Worm (Caenorhabditis elegans) whole organism, L4 larva: ENCODE data around the gene C33A11.2.

Source experiments
- D1046.2 ChIP-seq: fragments of 200-800 bp; sonication (Bioruptor generic); IDR thresholded peaks from 2 replicates; pipeline ENCODE4 v1.3.6; 2022; ENCODE audit warnings: missing genetic modification characterization, missing compliant biosample characterization
- F49E8.2 ChIP-seq: sonication (generic microtip); optimal IDR thresholded peaks from 2 replicates; lab custom pipeline; 2016; ENCODE audit warnings: missing compliant biosample characterization, mild to moderate bottlenecking, missing genetic modification characterization, borderline replicate concordance
- R02D3.7 ChIP-seq: fragments of 150-350 bp; sonication (generic microtip); optimal IDR thresholded peaks from 3 replicates; lab custom pipeline; 2014; ENCODE audit warnings: missing biosample characterization, missing genetic modification characterization
- T26A8.4 ChIP-seq: fragments of 200-800 bp; sonication (Bioruptor generic); IDR thresholded peaks from 2 replicates; pipeline ENCODE4 v1.3.6; 2022; ENCODE audit warnings: missing genetic modification characterization, missing compliant biosample characterization
- Y105C5A.15 ChIP-seq: fragments of 200-800 bp; sonication (Bioruptor generic); IDR thresholded peaks from 2 replicates; pipeline ENCODE4 v1.3.6; 2022; ENCODE audit warnings: missing genetic modification characterization, missing compliant biosample characterization
- Y75B8A.6 ChIP-seq: fragments of 200-800 bp; sonication (Bioruptor generic); IDR thresholded peaks from 2 replicates; pipeline ENCODE4 v1.3.6; 2022; ENCODE audit warnings: missing genetic modification reagents, missing genetic modification characterization, missing compliant biosample characterization
- aly-2 ChIP-seq: sonication (generic microtip); optimal IDR thresholded peaks from 2 replicates; lab custom pipeline; 2018; ENCODE audit warnings: missing biosample characterization, missing genetic modification characterization
- ceh-62 ChIP-seq: sonication (generic microtip); optimal IDR thresholded peaks from 2 replicates; lab custom pipeline; 2017; ENCODE audit warnings: missing biosample characterization, missing genetic modification characterization
- ces-1 ChIP-seq: fragments of 150-350 bp; sonication (generic microtip); optimal IDR thresholded peaks from 4 replicates; lab custom pipeline; 2014; ENCODE audit warnings: missing biosample characterization, missing genetic modification reagents, missing genetic modification characterization
- cey-2 ChIP-seq: sonication (generic microtip); optimal IDR thresholded peaks from 3 replicates; lab custom pipeline; 2017; ENCODE audit warnings: missing genetic modification characterization, mild to moderate bottlenecking, missing compliant biosample characterization, antibody characterized with exemption, borderline replicate concordance; ENCODE audit not compliant: insufficient read depth
- ctbp-1 ChIP-seq: fragments of 200-800 bp; sonication (Bioruptor generic); IDR thresholded peaks from 2 replicates; pipeline ENCODE4 v1.3.6; 2022; ENCODE audit warnings: missing genetic modification reagents, missing genetic modification characterization, missing compliant biosample characterization
- daf-16 ChIP-seq, 3 experiments: sonication (generic microtip); optimal IDR thresholded peaks; 2 replicates each; lab custom pipeline; 2016 to 2017; ENCODE audit warnings: missing genetic modification characterization in 3 of 3, missing genetic modification reagents in 3 of 3, mild to moderate bottlenecking in 2 of 3, missing compliant biosample characterization in 2 of 3, missing biosample characterization in 1 of 3, moderate library complexity in 1 of 3
- daf-19 ChIP-seq: fragments of 200-800 bp; sonication (Bioruptor generic); conservative IDR thresholded peaks from 2 replicates; pipeline ENCODE4 v1.3.6; 2022; ENCODE audit warnings: missing genetic modification characterization, missing compliant biosample characterization
- daf-8 ChIP-seq: fragments of 200-800 bp; sonication (Bioruptor generic); IDR thresholded peaks from 2 replicates; pipeline ENCODE4 v1.3.6; 2022; ENCODE audit warnings: missing genetic modification characterization, missing compliant biosample characterization
- dmd-8 ChIP-seq: fragments of 200-800 bp; sonication (Bioruptor generic); IDR thresholded peaks from 2 replicates; pipeline ENCODE4 v1.3.6; 2022; ENCODE audit warnings: missing genetic modification characterization, missing compliant biosample characterization
- dpl-1 ChIP-seq: fragments of 150-350 bp; optimal IDR thresholded peaks from 2 replicates; lab custom pipeline; 2014; ENCODE audit warnings: missing biosample characterization, missing genetic modification reagents, missing genetic modification characterization
- dve-1 ChIP-seq: sonication (generic microtip); optimal IDR thresholded peaks from 2 replicates; lab custom pipeline; 2017; ENCODE audit warnings: antibody characterized with exemption, mild to moderate bottlenecking, missing genetic modification characterization, missing compliant biosample characterization; ENCODE audit not compliant: insufficient read depth
- egl-43 ChIP-seq: fragments of 200-800 bp; sonication (Bioruptor generic); IDR thresholded peaks from 2 replicates; pipeline ENCODE4 v1.3.6; 2022; ENCODE audit warnings: missing genetic modification reagents, missing genetic modification characterization, missing compliant biosample characterization
- hlh-30 ChIP-seq: sonication (generic microtip); optimal IDR thresholded peaks from 2 replicates; lab custom pipeline; 2017; ENCODE audit warnings: antibody characterized with exemption, mild to moderate bottlenecking, missing genetic modification characterization, missing compliant biosample characterization; ENCODE audit not compliant: insufficient read depth
- hmg-1.1 ChIP-seq: fragments of 200-800 bp; sonication (Bioruptor generic); IDR thresholded peaks from 2 replicates; pipeline ENCODE4 v1.3.6; 2022; ENCODE audit warnings: missing genetic modification reagents, missing genetic modification characterization, missing compliant biosample characterization
- lin-13 ChIP-seq: fragments of 150-350 bp; optimal IDR thresholded peaks from 2 replicates; lab custom pipeline; 2014; ENCODE audit warnings: missing biosample characterization, missing genetic modification reagents, missing genetic modification characterization
- lin-29 ChIP-seq: fragments of 200-800 bp; sonication (Bioruptor generic); IDR thresholded peaks from 2 replicates; pipeline ENCODE4 v1.3.6; 2022; ENCODE audit warnings: missing genetic modification reagents, missing genetic modification characterization, missing compliant biosample characterization
- lin-38 ChIP-seq: fragments of 200-800 bp; sonication (Bioruptor generic); IDR thresholded peaks from 2 replicates; pipeline ENCODE4 v1.3.6; 2022; ENCODE audit warnings: missing genetic modification reagents, missing genetic modification characterization, missing compliant biosample characterization
- lin-39 ChIP-seq: fragments of 150-350 bp; optimal IDR thresholded peaks from 2 replicates; lab custom pipeline; 2014; ENCODE audit warnings: missing biosample characterization, missing genetic modification reagents, missing genetic modification characterization
- lir-3 ChIP-seq: sonication (generic microtip); optimal IDR thresholded peaks from 2 replicates; lab custom pipeline; 2016; ENCODE audit warnings: mild to moderate bottlenecking, missing genetic modification characterization, missing compliant biosample characterization
- madf-5 ChIP-seq, 2 experiments: fragments of 200-800 bp; sonication (Bioruptor generic); IDR thresholded peaks; 2 replicates each; pipeline ENCODE4 v1.3.6; 2022; ENCODE audit warnings: missing compliant biosample characterization in 2 of 2, missing genetic modification characterization in 2 of 2
- madf-9 ChIP-seq: fragments of 200-800 bp; sonication (Bioruptor generic); conservative IDR thresholded peaks from 2 replicates; pipeline ENCODE4 v1.3.6; 2022; ENCODE audit warnings: missing genetic modification reagents, missing genetic modification characterization, missing compliant biosample characterization
- mdt-29 ChIP-seq: fragments of 200-800 bp; sonication (Bioruptor generic); IDR thresholded peaks from 2 replicates; pipeline ENCODE4 v1.3.6; 2022; ENCODE audit warnings: missing genetic modification reagents, missing genetic modification characterization, missing compliant biosample characterization
- mep-1 ChIP-seq: fragments of 150-350 bp; sonication (generic microtip); optimal IDR thresholded peaks from 3 replicates; lab custom pipeline; 2014; ENCODE audit warnings: missing biosample characterization, missing genetic modification characterization
- mxl-2 ChIP-seq: fragments of 200-800 bp; sonication (Bioruptor generic); conservative IDR thresholded peaks from 2 replicates; pipeline ENCODE4 v1.3.6; 2022; ENCODE audit warnings: missing genetic modification reagents, missing genetic modification characterization, missing compliant biosample characterization
- mxl-3 ChIP-seq: fragments of 200-800 bp; sonication (Bioruptor generic); optimal IDR thresholded peaks from 2 replicates; lab custom pipeline; 2018; ENCODE audit warnings: mild to moderate bottlenecking, missing genetic modification characterization, missing compliant biosample characterization
- nhr-10 ChIP-seq: fragments of 150-350 bp; optimal IDR thresholded peaks from 2 replicates; lab custom pipeline; 2014; ENCODE audit warnings: missing biosample characterization, missing genetic modification characterization
- nhr-102 ChIP-seq: sonication (generic microtip); optimal IDR thresholded peaks from 2 replicates; lab custom pipeline; 2016; ENCODE audit warnings: mild to moderate bottlenecking, missing genetic modification characterization, moderate library complexity, missing compliant biosample characterization
- nhr-237 ChIP-seq: sonication (generic microtip); optimal IDR thresholded peaks from 2 replicates; lab custom pipeline; 2017; ENCODE audit warnings: missing biosample characterization, missing genetic modification characterization
- nhr-25 ChIP-seq: sonication (generic microtip); optimal IDR thresholded peaks from 2 replicates; lab custom pipeline; 2017; ENCODE audit warnings: missing genetic modification characterization, mild to moderate bottlenecking, missing compliant biosample characterization, antibody characterized with exemption, moderate library complexity, borderline replicate concordance; ENCODE audit not compliant: insufficient read depth
- nhr-28 ChIP-seq: fragments of 150-350 bp; optimal IDR thresholded peaks from 2 replicates; lab custom pipeline; 2014; ENCODE audit warnings: missing biosample characterization, missing genetic modification characterization
- nhr-41 ChIP-seq: fragments of 200-800 bp; sonication (Bioruptor generic); IDR thresholded peaks from 2 replicates; pipeline ENCODE4 v1.3.6; 2022; ENCODE audit warnings: missing genetic modification reagents, missing genetic modification characterization, missing compliant biosample characterization
- nhr-76 ChIP-seq: fragments of 150-350 bp; optimal IDR thresholded peaks from 2 replicates; lab custom pipeline; 2014; ENCODE audit warnings: missing biosample characterization, missing genetic modification characterization
- rbr-2 ChIP-seq: sonication (generic microtip); optimal IDR thresholded peaks from 2 replicates; lab custom pipeline; 2016; ENCODE audit warnings: missing genotype, missing genetic modification characterization, missing compliant biosample characterization
- sdz-12 ChIP-seq: fragments of 200-800 bp; sonication (Bioruptor generic); optimal IDR thresholded peaks from 2 replicates; lab custom pipeline; 2018; ENCODE audit warnings: mild to moderate bottlenecking, missing genetic modification characterization, missing compliant biosample characterization
- set-16 ChIP-seq: fragments of 200-800 bp; sonication (Bioruptor generic); IDR thresholded peaks from 2 replicates; pipeline ENCODE4 v1.3.6; 2022; ENCODE audit warnings: missing genetic modification reagents, missing genetic modification characterization, missing compliant biosample characterization
- skn-1 ChIP-seq: fragments of 150-350 bp; optimal IDR thresholded peaks from 2 replicates; lab custom pipeline; 2014; ENCODE audit warnings: missing biosample characterization, missing genetic modification characterization
- snpc-1.2 ChIP-seq: fragments of 200-800 bp; sonication (Bioruptor generic); IDR thresholded peaks from 2 replicates; pipeline ENCODE4 v1.3.6; 2022; ENCODE audit warnings: missing genetic modification reagents, missing genetic modification characterization, missing compliant biosample characterization
- spr-1 ChIP-seq: sonication (generic microtip); optimal IDR thresholded peaks from 2 replicates; lab custom pipeline; 2016; ENCODE audit warnings: mild to moderate bottlenecking, missing genetic modification characterization, missing compliant biosample characterization
- tra-1 ChIP-seq: fragments of 200-800 bp; sonication (Bioruptor generic); IDR thresholded peaks from 2 replicates; pipeline ENCODE4 v1.3.6; 2022; ENCODE audit warnings: missing genetic modification reagents, missing genetic modification characterization, missing compliant biosample characterization
- unc-39 ChIP-seq: sonication (generic microtip); optimal IDR thresholded peaks from 2 replicates; lab custom pipeline; 2017; ENCODE audit warnings: missing biosample characterization, missing genetic modification characterization
- unc-62 ChIP-seq, 3 experiments: fragments of 150-350 bp in 1 of 3; sonication (generic microtip); optimal IDR thresholded peaks in 2 of 3; peaks in 1 of 3; 1 replicate in 1 of 3; 2 replicates in 2 of 3; lab custom pipeline; 2014 to 2017; ENCODE audit warnings: missing biosample characterization in 3 of 3, missing genetic modification characterization in 3 of 3, missing genetic modification reagents in 3 of 3, missing genotype in 1 of 3
- vab-7 ChIP-seq: fragments of 200-800 bp; sonication (Bioruptor generic); IDR thresholded peaks from 2 replicates; pipeline ENCODE4 v1.3.6; 2022; ENCODE audit warnings: missing genetic modification reagents, missing genetic modification characterization, missing compliant biosample characterization
- zfp-2 ChIP-seq: sonication (generic microtip); optimal IDR thresholded peaks from 2 replicates; lab custom pipeline; 2016; ENCODE audit warnings: mild to moderate bottlenecking, missing genetic modification characterization, missing compliant biosample characterization
- zfp-3 ChIP-seq: fragments of 200-800 bp; sonication (Bioruptor generic); conservative IDR thresholded peaks from 2 replicates; pipeline ENCODE4 v1.3.6; 2022; ENCODE audit warnings: missing genetic modification reagents, missing genetic modification characterization, missing compliant biosample characterization
- zip-2 ChIP-seq: fragments of 150-350 bp; optimal IDR thresholded peaks from 2 replicates; lab custom pipeline; 2014; ENCODE audit warnings: missing biosample characterization, missing genetic modification characterization

C33A11.2 gene

ce11 chrX:15408577-15408976 lies 42.8 kb downstream of the C33A11.2 start (continued):
- TF ChIP-seq dpl-1 (no peak), dve-1 (tag; lab: Kevin White, UChicago) (peak; percentile 87), hlh-30 (no peak), snpc-1.2 (GFP tag; lab: Robert Waterston, UW) (no peak), madf-9 (GFP tag; lab: Robert Waterston, UW) (no peak), nhr-76 (tag; lab: Kevin White, UChicago) (no peak), nhr-25 (tag; lab: Kevin White, UChicago) (no peak), R02D3.7 (tag; lab: Kevin White, UChicago) (no peak), lir-3 (tag; lab: Kevin White, UChicago) (no peak), ceh-62 (no peak), zfp-2 (tag; lab: Kevin White, UChicago) (no peak), lin-29 (GFP tag; lab: Robert Waterston, UW) (no peak), mep-1 (tag; lab: Kevin White, UChicago) (no peak), skn-1 (tag; lab: Kevin White, UChicago) (no peak), rbr-2 (tag; lab: Kevin White, UChicago) (no peak), mxl-2 (GFP tag; lab: Robert Waterston, UW) (no peak), set-16 (no peak), F49E8.2 (no peak), daf-8 (GFP tag; lab: Robert Waterston, UW) (no peak), daf-16 (GFP tag; optimal IDR thresholded peaks at IDR 0.05; lab: Kevin White, UChicago) (no peak), daf-16 (tag; optimal IDR thresholded peaks at IDR 0.05; lab: Kevin White, UChicago) (peak; percentile 81), dmd-8 (GFP tag; lab: Robert Waterston, UW) (no peak), unc-62 (GFP tag; optimal IDR thresholded peaks at IDR 0.05 in 1 of 2; lab: Kevin White, UChicago) (no peak), unc-62 (tag; optimal IDR thresholded peaks at IDR 0.05; lab: Kevin White, UChicago) (no peak), unc-39 (no peak), aly-2 (tag; lab: Kevin White, UChicago) (no peak), hmg-1.1 (GFP tag; lab: Robert Waterston, UW) (no peak), daf-19 (GFP tag; lab: Robert Waterston, UW) (no peak), spr-1 (no peak), lin-38 (GFP tag; lab: Robert Waterston, UW) (no peak), nhr-28 (peak; percentile 72), mdt-29 (GFP tag; lab: Robert Waterston, UW) (no peak), madf-5 (GFP tag; IDR thresholded peaks at IDR 0.05; lab: Robert Waterston, UW) (no peak), zip-2 (tag; lab: Kevin White, UChicago) (no peak), cey-2 (tag; lab: Kevin White, UChicago) (no peak), egl-43 (GFP tag; lab: Robert Waterston, UW) (no peak), lin-13 (GFP tag; lab: Kevin White, UChicago) (no peak), nhr-41 (GFP tag; lab: Robert Waterston, UW) (no peak), ces-1 (no peak), lin-39 (no peak), Y105C5A.15 (GFP tag; lab: Robert Waterston, UW) (no peak), Y75B8A.6 (no peak), nhr-10 (tag; lab: Kevin White, UChicago) (no peak), vab-7 (no peak), mxl-3 (GFP tag; lab: Kevin White, UChicago) (no peak), D1046.2 (GFP tag; lab: Robert Waterston, UW) (no peak), tra-1 (peak; percentile 74), nhr-102 (no peak), nhr-237 (tag; lab: Kevin White, UChicago) (no peak), ctbp-1 (GFP tag; lab: Robert Waterston, UW) (no peak), zfp-3 (GFP tag; lab: Robert Waterston, UW) (no peak), T26A8.4 (GFP tag; lab: Robert Waterston, UW) (no peak), sdz-12 (GFP tag; lab: Kevin White, UChicago) (no peak)
